Fruit fly (Drosophila melanogaster) whole organism, prepupa: Measurements from ENCODE around the gene Mal-B2.

Source experiments
- CG32006 ChIP-seq: fragments of 200-800 bp; sonication (Bioruptor generic); optimal IDR thresholded peaks from 3 replicates; lab custom pipeline; 2017; ENCODE audit warnings: missing biosample characterization, mild to moderate bottlenecking, missing genetic modification characterization
- CG6792 ChIP-seq: fragments of 200-800 bp; sonication (Bioruptor generic); optimal IDR thresholded peaks from 3 replicates; lab custom pipeline; 2016; ENCODE audit warnings: missing biosample characterization, missing genetic modification characterization
- Smox ChIP-seq: fragments of 200-800 bp; sonication (Bioruptor generic); optimal IDR thresholded peaks from 3 replicates; lab custom pipeline; 2016; ENCODE audit warnings: missing biosample characterization, missing genetic modification characterization
- dac ChIP-seq: fragments of 200-800 bp; sonication (Bioruptor generic); optimal IDR thresholded peaks from 2 replicates; lab custom pipeline; 2017; ENCODE audit warnings: missing biosample characterization, mild to moderate bottlenecking, missing genetic modification characterization
- fd85E ChIP-seq: fragments of 200-800 bp; sonication (Bioruptor generic); optimal IDR thresholded peaks from 3 replicates; lab custom pipeline; 2016; ENCODE audit warnings: missing biosample characterization, missing genetic modification characterization
- pdm3 ChIP-seq: fragments of 200-800 bp; sonication (Bioruptor generic); optimal IDR thresholded peaks from 3 replicates; lab custom pipeline; 2016; ENCODE audit warnings: missing biosample characterization, missing genetic modification characterization

DNA sequence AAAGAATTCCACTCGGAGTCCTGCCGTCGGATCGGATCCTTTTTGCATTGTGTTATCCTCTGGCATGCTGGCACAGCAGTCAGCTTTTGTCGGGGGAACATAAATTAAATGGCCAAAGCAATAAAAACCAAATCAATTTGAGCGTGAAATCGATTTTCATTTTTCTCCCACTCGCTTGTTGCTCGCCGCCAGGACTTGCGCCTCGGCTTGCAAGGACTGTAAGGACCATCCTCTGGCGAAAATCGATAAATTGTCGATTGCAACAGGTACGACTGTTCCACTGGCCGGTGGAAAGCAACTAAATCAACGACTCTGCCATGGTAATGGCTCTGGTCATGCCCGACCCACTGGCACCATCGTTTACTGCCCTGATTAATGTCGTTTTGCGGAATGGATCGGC is 43.5 kb downstream of the Mal-B2 start:
- TF ChIP-seq Smox (GFP tag; lab: Kevin White, UChicago) (no peak), fd85E (no peak), dac (GFP tag; lab: Kevin White, UChicago) (no peak), CG32006 (GFP tag; lab: Kevin White, UChicago) (no peak), CG6792 (GFP tag; lab: Kevin White, UChicago) (no peak), pdm3 (GFP tag; lab: Kevin White, UChicago) (no peak)
